Fruit fly (Drosophila melanogaster): ENCODE data around the gene CG8312.

CG8312 gene

DNA sequence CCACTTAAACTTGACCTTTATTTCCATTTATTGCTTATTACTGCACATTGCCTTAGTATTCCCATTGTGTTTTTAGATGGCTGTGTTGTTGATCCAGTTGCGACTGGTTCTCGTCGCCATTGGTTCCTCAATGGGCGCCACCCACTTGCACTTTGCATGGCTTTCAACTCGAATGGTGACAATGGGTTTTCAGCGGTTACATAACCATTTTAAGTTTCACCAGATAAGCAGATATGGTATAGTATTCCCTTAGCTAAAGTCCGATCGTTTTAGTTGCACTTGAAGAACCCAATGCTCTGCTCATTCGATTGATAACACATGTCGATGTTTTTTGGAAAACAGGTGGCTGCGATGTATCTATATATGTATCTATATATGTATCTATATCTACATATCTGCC, 10.8 kb downstream of the CG8312 start:
- TF ChIP-seq Rel (GFP tag; optimal IDR thresholded peaks at IDR 0.05) (no peak), Rel (tag; optimal IDR thresholded peaks at IDR 0.05) (no peak), Hr83 (GFP tag; optimal IDR thresholded peaks at IDR 0.05; ENCODE audit: poor library complexity, severe bottlenecking) (peak; percentile 39)

DNA sequence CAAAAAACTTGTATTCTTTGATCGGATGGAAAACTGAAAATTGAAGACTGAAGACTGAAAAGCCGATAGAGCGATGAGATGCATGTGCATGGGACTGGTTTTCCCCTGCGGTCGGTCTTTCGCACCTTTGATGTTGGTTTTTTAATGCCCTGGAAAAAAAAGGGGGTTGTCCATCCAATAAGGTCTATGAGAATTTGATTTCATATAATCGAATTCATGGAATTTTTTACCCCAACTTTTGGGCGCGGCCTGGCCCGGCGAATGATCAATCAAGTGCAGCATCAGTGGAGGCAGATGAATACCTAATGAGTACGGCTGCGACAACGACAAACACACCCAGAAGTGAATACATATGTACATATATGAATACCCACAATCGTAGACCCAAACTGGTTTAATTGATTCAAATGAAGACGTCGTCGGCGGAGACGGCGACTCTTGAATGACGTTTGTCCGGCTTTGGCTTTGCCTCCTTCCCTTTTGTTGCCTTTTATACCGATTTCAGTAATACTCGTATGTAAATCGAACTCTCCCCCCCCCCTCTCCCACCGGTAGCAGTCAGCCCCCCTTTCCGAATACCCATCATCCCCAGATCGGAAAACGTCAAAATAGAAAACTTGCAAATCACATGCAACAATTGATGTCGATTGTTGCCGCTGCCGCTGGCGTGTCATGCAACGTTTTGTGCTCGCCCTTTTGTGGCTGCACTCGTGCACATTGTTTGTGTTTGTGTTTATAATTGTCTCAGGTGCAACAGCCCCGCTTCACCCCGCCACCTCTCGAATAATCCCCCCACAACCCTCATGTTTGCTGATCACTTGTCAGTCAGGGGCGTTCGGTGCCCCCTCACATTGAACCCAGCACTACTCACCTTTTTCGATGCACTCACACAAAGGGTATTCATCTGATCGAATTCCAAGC, 12.2 kb downstream of the CG8312 start:
- TF ChIP-seq psq (GFP tag; optimal IDR thresholded peaks at IDR 0.05) (no peak), Hnf4 (GFP tag; optimal IDR thresholded peaks at IDR 0.05) (no peak), Rel (GFP tag; optimal IDR thresholded peaks at IDR 0.05) (no peak), Rel (tag; optimal IDR thresholded peaks at IDR 0.05) (no peak), brk (GFP tag; optimal IDR thresholded peaks at IDR 0.05) (no peak), Dfd (GFP tag; optimal IDR thresholded peaks at IDR 0.05) (no peak), Hr83 (GFP tag; optimal IDR thresholded peaks at IDR 0.05; ENCODE audit: poor library complexity, severe bottlenecking) (no peak), woc (GFP tag; optimal IDR thresholded peaks at IDR 0.05) (no peak), N (GFP tag; optimal IDR thresholded peaks at IDR 0.05) (no peak), Hr78 (GFP tag; optimal IDR thresholded peaks at IDR 0.05) (no peak), HLH106 (tag; optimal IDR thresholded peaks at IDR 0.05) (no peak), sv (GFP tag; optimal IDR thresholded peaks at IDR 0.05) (no peak), h (GFP tag; optimal IDR thresholded peaks at IDR 0.05) (no peak), rgr (GFP tag; optimal IDR thresholded peaks at IDR 0.05) (no peak), br (GFP tag; optimal IDR thresholded peaks at IDR 0.05) (no peak), Mio (GFP tag; optimal IDR thresholded peaks at IDR 0.05) (no peak), Sp1 (GFP tag; optimal IDR thresholded peaks at IDR 0.05) (no peak), Abd-B (GFP tag; optimal IDR thresholded peaks at IDR 0.05) (no peak), Myc (optimal IDR thresholded peaks at IDR 0.05) (no peak)

DNA sequence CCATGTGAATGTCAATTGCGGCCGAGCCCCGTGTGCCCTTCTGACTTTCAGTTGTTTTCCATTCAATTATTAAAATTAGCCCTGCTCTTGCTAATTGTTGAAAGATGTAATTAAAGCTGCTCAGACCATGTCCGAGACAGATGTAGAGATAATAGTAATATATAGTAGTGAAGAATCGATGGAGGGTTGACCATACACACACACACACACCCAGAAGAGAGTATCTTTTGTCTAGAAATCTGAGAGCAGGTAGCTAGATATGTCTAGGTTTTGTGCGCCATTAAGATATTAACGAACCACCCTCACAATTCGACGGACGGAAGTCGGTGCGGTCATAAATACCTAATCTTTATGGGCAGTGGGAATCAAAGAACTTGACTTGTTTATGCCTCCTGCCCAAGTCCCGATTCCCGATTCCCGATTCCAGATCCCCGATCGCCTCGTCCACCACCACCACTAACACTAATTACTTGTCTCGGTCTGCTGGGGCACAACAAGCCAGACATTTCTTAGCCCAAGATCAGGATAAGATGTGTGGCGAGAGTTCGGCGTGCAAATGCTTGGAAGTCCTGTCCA, 13.4 kb downstream of the CG8312 start:
- TF ChIP-seq dmrt93B (GFP tag; optimal IDR thresholded peaks at IDR 0.05) (no peak), dl (GFP tag; optimal IDR thresholded peaks at IDR 0.05; ENCODE audit: insufficient read depth in 1 of 2, partially characterized antibody in 2 of 2) (no peak), tai (GFP tag; optimal IDR thresholded peaks at IDR 0.05) (no peak), CrebA (GFP tag; optimal IDR thresholded peaks at IDR 0.05; ENCODE audit: borderline replicate concordance) (no peak), brk (GFP tag; optimal IDR thresholded peaks at IDR 0.05) (no peak), sage (GFP tag; optimal IDR thresholded peaks at IDR 0.05) (no peak), GATAd (GFP tag; optimal IDR thresholded peaks at IDR 0.05) (no peak), usp (GFP tag; optimal IDR thresholded peaks at IDR 0.05) (no peak), Rel (GFP tag; optimal IDR thresholded peaks at IDR 0.05) (no peak), Rel (tag; optimal IDR thresholded peaks at IDR 0.05) (no peak), ey (GFP tag; optimal IDR thresholded peaks at IDR 0.05) (no peak), Dif (GFP tag; optimal IDR thresholded peaks at IDR 0.05; ENCODE audit: partially characterized antibody) (no peak), CG32264 (GFP tag; optimal IDR thresholded peaks at IDR 0.05) (no peak), lola (GFP tag; optimal IDR thresholded peaks at IDR 0.05) (no peak), N (GFP tag; optimal IDR thresholded peaks at IDR 0.05) (no peak), Vsx2 (GFP tag; optimal IDR thresholded peaks at IDR 0.05; ENCODE audit: partially characterized antibody) (no peak), br (GFP tag; optimal IDR thresholded peaks at IDR 0.05) (no peak), Jra (GFP tag; optimal IDR thresholded peaks at IDR 0.05) (no peak)

DNA sequence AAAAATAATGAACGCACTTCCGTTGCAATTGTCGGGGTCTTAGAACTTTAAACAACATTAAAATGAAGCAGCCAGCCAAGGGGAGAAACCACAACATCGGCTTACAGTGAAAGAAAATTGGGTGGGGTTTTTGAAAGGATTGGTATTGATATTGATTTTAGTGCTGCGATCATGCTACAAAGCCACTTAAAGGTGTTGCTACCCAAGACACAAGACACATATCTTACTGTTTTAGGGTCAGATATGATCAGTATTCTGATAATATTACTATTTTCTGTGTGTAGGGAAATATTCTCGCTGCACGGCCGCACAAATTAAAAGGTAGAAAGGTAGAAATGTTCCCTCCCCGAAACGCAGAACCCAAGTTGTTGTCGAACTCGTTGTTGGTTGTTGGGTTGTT, 14.0 kb downstream of the CG8312 start:
- TF ChIP-seq Dif (GFP tag; optimal IDR thresholded peaks at IDR 0.05; ENCODE audit: partially characterized antibody), result no peak
- no peak for TF ChIP-seq CG9705 (GFP tag; optimal IDR thresholded peaks at IDR 0.05)
- no peak for TF ChIP-seq Mio (GFP tag; optimal IDR thresholded peaks at IDR 0.05)
- TF ChIP-seq Sp1 (GFP tag; optimal IDR thresholded peaks at IDR 0.05), result no peak
- no peak for TF ChIP-seq psq (GFP tag; optimal IDR thresholded peaks at IDR 0.05)
- peak in 1 of 2 experiments; percentile 37 for TF ChIP-seq foxo (GFP tag; optimal IDR thresholded peaks at IDR 0.05)
- TF ChIP-seq Hnf4 (GFP tag; optimal IDR thresholded peaks at IDR 0.05), result no peak
- TF ChIP-seq fru (GFP tag; optimal IDR thresholded peaks at IDR 0.05), result peak; percentile 40
- TF ChIP-seq ey (GFP tag; optimal IDR thresholded peaks at IDR 0.05), result peak; percentile 23
- TF ChIP-seq rgr (GFP tag; optimal IDR thresholded peaks at IDR 0.05), result peak; percentile 9
- TF ChIP-seq OdsH (GFP tag; optimal IDR thresholded peaks at IDR 0.05), result no peak
- no peak for TF ChIP-seq brk (GFP tag; optimal IDR thresholded peaks at IDR 0.05)
- no peak for TF ChIP-seq jim (GFP tag; optimal IDR thresholded peaks at IDR 0.05)
- no peak for TF ChIP-seq woc (GFP tag; optimal IDR thresholded peaks at IDR 0.05)
- no peak for TF ChIP-seq dl (GFP tag; optimal IDR thresholded peaks at IDR 0.05; ENCODE audit: insufficient read depth in 1 of 2, partially characterized antibody in 2 of 2)
- TF ChIP-seq GATAd (GFP tag; optimal IDR thresholded peaks at IDR 0.05), result no peak
- no peak for TF ChIP-seq usp (GFP tag; optimal IDR thresholded peaks at IDR 0.05)
- peak; percentile 21 for TF ChIP-seq br (GFP tag; optimal IDR thresholded peaks at IDR 0.05)
- TF ChIP-seq Abd-B (GFP tag; optimal IDR thresholded peaks at IDR 0.05), result no peak
- no peak for TF ChIP-seq sage (GFP tag; optimal IDR thresholded peaks at IDR 0.05)
- TF ChIP-seq HLH106 (tag; optimal IDR thresholded peaks at IDR 0.05), result peak; percentile 6
- TF ChIP-seq Rel (GFP tag; optimal IDR thresholded peaks at IDR 0.05), result no peak
- no peak for TF ChIP-seq Rel (tag; optimal IDR thresholded peaks at IDR 0.05)
- no peak for TF ChIP-seq Hr78 (GFP tag; optimal IDR thresholded peaks at IDR 0.05)
- TF ChIP-seq pan (optimal IDR thresholded peaks at IDR 0.05), result no peak
- TF ChIP-seq h (GFP tag; optimal IDR thresholded peaks at IDR 0.05), result peak; percentile 33
- TF ChIP-seq tai (GFP tag; optimal IDR thresholded peaks at IDR 0.05), result no peak
- no peak for TF ChIP-seq N (GFP tag; optimal IDR thresholded peaks at IDR 0.05)
- no peak for TF ChIP-seq Jra (GFP tag; optimal IDR thresholded peaks at IDR 0.05)
- no peak for TF ChIP-seq lola (GFP tag; optimal IDR thresholded peaks at IDR 0.05)
- TF ChIP-seq CG32264 (GFP tag; optimal IDR thresholded peaks at IDR 0.05), result no peak
- TF ChIP-seq dmrt93B (GFP tag; optimal IDR thresholded peaks at IDR 0.05), result no peak

Measured in whole organism, wandering third instar larva.